Worm (Caenorhabditis elegans) whole organism, L3 larva: Measurements from ENCODE around the gene sft-4.

Experiments used
- R02D3.7 ChIP-seq: fragments of 150-350 bp; optimal IDR thresholded peaks from 2 replicates; lab custom pipeline; 2014; ENCODE audit warnings: missing biosample characterization, missing genetic modification characterization
- ZK546.5 ChIP-seq: sonication (generic microtip); optimal IDR thresholded peaks from 2 replicates; lab custom pipeline; 2017; ENCODE audit warnings: missing biosample characterization, missing genetic modification characterization
- aly-2 ChIP-seq: fragments of 150-350 bp; optimal IDR thresholded peaks from 2 replicates; lab custom pipeline; 2014; ENCODE audit warnings: missing biosample characterization, missing genetic modification characterization
- ama-1 ChIP-seq: fragments of 150-350 bp; optimal IDR thresholded peaks from 2 replicates; lab custom pipeline; 2018
- ceh-16 ChIP-seq: sonication (generic microtip); optimal IDR thresholded peaks from 2 replicates; lab custom pipeline; 2017; ENCODE audit warnings: missing biosample characterization, missing genetic modification characterization
- ceh-28 ChIP-seq: fragments of 150-350 bp; optimal IDR thresholded peaks from 2 replicates; lab custom pipeline; 2014; ENCODE audit warnings: missing biosample characterization, missing genetic modification reagents, missing genetic modification characterization
- ceh-82 ChIP-seq: fragments of 150-350 bp; optimal IDR thresholded peaks from 2 replicates; lab custom pipeline; 2014; ENCODE audit warnings: missing biosample characterization, missing genetic modification characterization
- ceh-9 ChIP-seq: sonication (generic microtip); optimal IDR thresholded peaks from 2 replicates; lab custom pipeline; 2018; ENCODE audit warnings: missing biosample characterization, missing genetic modification characterization
- daf-12 ChIP-seq: fragments of 150-350 bp; optimal IDR thresholded peaks from 2 replicates; lab custom pipeline; 2014; ENCODE audit warnings: missing biosample characterization, missing genetic modification reagents, missing genetic modification characterization
- egl-27 ChIP-seq: sonication (generic microtip); optimal IDR thresholded peaks from 4 replicates; lab custom pipeline; 2017; ENCODE audit warnings: missing biosample characterization, missing genetic modification reagents, missing genetic modification characterization
- egl-5 ChIP-seq: fragments of 150-350 bp; optimal IDR thresholded peaks from 2 replicates; lab custom pipeline; 2017; ENCODE audit warnings: missing biosample characterization, missing genetic modification reagents, missing genetic modification characterization, inconsistent platforms
- elt-1 ChIP-seq: fragments of 150-350 bp; optimal IDR thresholded peaks from 2 replicates; lab custom pipeline; 2014; ENCODE audit warnings: missing biosample characterization, missing genetic modification characterization
- elt-2 ChIP-seq: sonication (generic microtip); optimal IDR thresholded peaks from 2 replicates; lab custom pipeline; 2016; ENCODE audit warnings: missing genetic modification reagents, mild to moderate bottlenecking, missing genetic modification characterization, missing compliant biosample characterization
- elt-3 ChIP-seq, 3 experiments: fragments of 150-350 bp in 1 of 3; sonication (generic microtip) in 2 of 3; optimal IDR thresholded peaks; 2 replicates in 2 of 3; 4 replicates in 1 of 3; lab custom pipeline; 2014 to 2017; ENCODE audit warnings: missing biosample characterization in 3 of 3, missing genetic modification characterization in 3 of 3
- eor-1 ChIP-seq, 2 experiments: fragments of 150-350 bp; optimal IDR thresholded peaks; 2 replicates each; lab custom pipeline; 2014 to 2018; ENCODE audit warnings: missing biosample characterization in 2 of 2, missing genetic modification characterization in 2 of 2
- fkh-10 ChIP-seq: sonication (generic microtip); optimal IDR thresholded peaks from 2 replicates; lab custom pipeline; 2017; ENCODE audit warnings: missing biosample characterization, missing genetic modification reagents, missing genetic modification characterization
- fkh-2 ChIP-seq: fragments of 150-350 bp; optimal IDR thresholded peaks from 2 replicates; lab custom pipeline; 2014; ENCODE audit warnings: missing biosample characterization, missing genetic modification reagents, missing genetic modification characterization
- fos-1 ChIP-seq: fragments of 150-350 bp; optimal IDR thresholded peaks from 2 replicates; lab custom pipeline; 2014; ENCODE audit warnings: missing biosample characterization, missing genetic modification characterization
- hmg-11 ChIP-seq: sonication (generic microtip); optimal IDR thresholded peaks from 2 replicates; lab custom pipeline; 2016; ENCODE audit warnings: missing genetic modification characterization, missing compliant biosample characterization
- jun-1 ChIP-seq: fragments of 150-350 bp; optimal IDR thresholded peaks from 2 replicates; lab custom pipeline; 2014; ENCODE audit warnings: missing biosample characterization, missing genetic modification reagents, missing genetic modification characterization
- lin-15B ChIP-seq: fragments of 150-350 bp; optimal IDR thresholded peaks from 2 replicates; lab custom pipeline; 2014; ENCODE audit warnings: missing biosample characterization, missing genetic modification characterization
- lin-39 ChIP-seq: fragments of 150-350 bp; optimal IDR thresholded peaks from 2 replicates; lab custom pipeline; 2018; ENCODE audit warnings: missing biosample characterization, missing genetic modification reagents, missing genetic modification characterization
- lsy-12 ChIP-seq: sonication (generic microtip); optimal IDR thresholded peaks from 2 replicates; lab custom pipeline; 2016; ENCODE audit warnings: mild to moderate bottlenecking, missing genetic modification characterization, missing compliant biosample characterization
- mdl-1 ChIP-seq: fragments of 150-350 bp; optimal IDR thresholded peaks from 2 replicates; lab custom pipeline; 2014; ENCODE audit warnings: missing biosample characterization, missing genetic modification characterization
- mml-1 ChIP-seq: fragments of 150-350 bp; sonication (generic microtip); optimal IDR thresholded peaks from 3 replicates; lab custom pipeline; 2014; ENCODE audit warnings: missing biosample characterization, missing genetic modification characterization
- nfya-1 ChIP-seq: sonication (generic microtip); optimal IDR thresholded peaks from 2 replicates; lab custom pipeline; 2017; ENCODE audit warnings: missing genetic modification characterization, mild to moderate bottlenecking, missing compliant biosample characterization, antibody characterized with exemption, moderate library complexity; ENCODE audit not compliant: insufficient read depth
- nhr-11 ChIP-seq: fragments of 150-350 bp; optimal IDR thresholded peaks from 2 replicates; lab custom pipeline; 2014; ENCODE audit warnings: missing biosample characterization, missing genetic modification characterization
- nhr-12 ChIP-seq: fragments of 150-350 bp; optimal IDR thresholded peaks from 2 replicates; lab custom pipeline; 2014; ENCODE audit warnings: missing biosample characterization, missing genetic modification characterization
- nhr-23 ChIP-seq: fragments of 150-350 bp; optimal IDR thresholded peaks from 2 replicates; lab custom pipeline; 2014; ENCODE audit warnings: missing biosample characterization, missing genetic modification reagents, missing genetic modification characterization
- nhr-237 ChIP-seq: fragments of 150-350 bp; optimal IDR thresholded peaks from 2 replicates; lab custom pipeline; 2014; ENCODE audit warnings: missing biosample characterization, missing genetic modification characterization
- nhr-25 ChIP-seq: sonication (generic microtip); optimal IDR thresholded peaks from 2 replicates; lab custom pipeline; 2017; ENCODE audit warnings: missing biosample characterization, missing genetic modification characterization
- nhr-28 ChIP-seq: fragments of 150-350 bp; optimal IDR thresholded peaks from 2 replicates; lab custom pipeline; 2014; ENCODE audit warnings: missing biosample characterization, missing genetic modification characterization
- nhr-43 ChIP-seq: sonication (generic microtip); optimal IDR thresholded peaks from 2 replicates; lab custom pipeline; 2016; ENCODE audit warnings: mild to moderate bottlenecking, missing genetic modification characterization, missing compliant biosample characterization; ENCODE audit not compliant: poor library complexity, severe bottlenecking
- nhr-67 ChIP-seq: fragments of 150-350 bp; optimal IDR thresholded peaks from 2 replicates; lab custom pipeline; 2014; ENCODE audit warnings: missing biosample characterization, missing genetic modification characterization
- nhr-76 ChIP-seq: fragments of 150-350 bp; sonication (generic microtip); optimal IDR thresholded peaks from 5 replicates; lab custom pipeline; 2014; ENCODE audit warnings: missing biosample characterization, missing genetic modification characterization
- nhr-77 ChIP-seq: fragments of 150-350 bp; optimal IDR thresholded peaks from 2 replicates; lab custom pipeline; 2014; ENCODE audit warnings: missing biosample characterization, missing genetic modification characterization
- pha-4 ChIP-seq: fragments of 150-350 bp; optimal IDR thresholded peaks from 2 replicates; lab custom pipeline; 2014; ENCODE audit warnings: missing biosample characterization, missing genetic modification reagents, missing genetic modification characterization
- pqm-1 ChIP-seq: fragments of 150-350 bp; optimal IDR thresholded peaks from 2 replicates; lab custom pipeline; 2017; ENCODE audit warnings: missing biosample characterization, missing genetic modification characterization, inconsistent platforms
- sea-2 ChIP-seq: fragments of 150-350 bp; sonication (generic microtip); optimal IDR thresholded peaks from 4 replicates; lab custom pipeline; 2014; ENCODE audit warnings: missing biosample characterization, missing genetic modification reagents, missing genetic modification characterization
- skn-1 ChIP-seq: fragments of 150-350 bp; optimal IDR thresholded peaks from 2 replicates; lab custom pipeline; 2014; ENCODE audit warnings: missing biosample characterization, missing genetic modification characterization
- snpc-4 ChIP-seq: fragments of 150-350 bp; optimal IDR thresholded peaks from 2 replicates; lab custom pipeline; 2014; ENCODE audit warnings: missing biosample characterization, missing genetic modification characterization
- tbx-2 ChIP-seq: sonication (generic microtip); optimal IDR thresholded peaks from 2 replicates; lab custom pipeline; 2016; ENCODE audit warnings: mild to moderate bottlenecking, missing genetic modification characterization, missing compliant biosample characterization
- unc-39 ChIP-seq: sonication (generic microtip); optimal IDR thresholded peaks from 4 replicates; lab custom pipeline; 2017; ENCODE audit warnings: missing biosample characterization, missing genetic modification characterization
- unc-62 ChIP-seq: fragments of 150-350 bp; sonication (generic microtip); optimal IDR thresholded peaks from 4 replicates; lab custom pipeline; 2014; ENCODE audit warnings: missing biosample characterization, missing genetic modification reagents, missing genetic modification characterization
- zag-1 ChIP-seq: fragments of 150-350 bp; optimal IDR thresholded peaks from 2 replicates; lab custom pipeline; 2014; ENCODE audit warnings: missing biosample characterization, missing genetic modification characterization
- ztf-4 ChIP-seq: fragments of 150-350 bp; optimal IDR thresholded peaks from 2 replicates; lab custom pipeline; 2014; ENCODE audit warnings: missing biosample characterization, missing genetic modification characterization

Gene sft-4

DNA sequence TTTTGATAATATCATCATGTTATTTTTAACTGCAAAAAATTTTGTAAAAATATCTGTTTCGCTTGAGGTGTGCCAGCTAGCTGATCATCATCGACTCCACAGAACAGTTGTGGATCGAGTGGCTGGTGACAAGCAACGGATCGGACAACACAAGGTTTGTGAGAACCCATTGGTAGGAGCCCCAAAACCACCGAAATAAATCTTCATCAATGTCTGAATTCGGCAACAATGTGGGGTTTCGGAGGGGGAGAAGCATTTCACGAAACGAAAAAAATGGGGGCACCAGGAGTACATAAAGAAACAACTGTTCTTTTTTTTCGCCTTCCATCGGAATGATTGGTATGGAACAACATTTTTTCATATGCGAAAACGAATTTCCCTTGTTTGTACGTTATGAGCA is 34.8 kb upstream of the sft-4 start:
- peak; percentile 34 for TF ChIP-seq lin-39 (tag; lab: Kevin White, UChicago)
- TF ChIP-seq nhr-28 (tag; lab: Kevin White, UChicago), result no peak
- peak; percentile 20 for TF ChIP-seq nfya-1

DNA sequence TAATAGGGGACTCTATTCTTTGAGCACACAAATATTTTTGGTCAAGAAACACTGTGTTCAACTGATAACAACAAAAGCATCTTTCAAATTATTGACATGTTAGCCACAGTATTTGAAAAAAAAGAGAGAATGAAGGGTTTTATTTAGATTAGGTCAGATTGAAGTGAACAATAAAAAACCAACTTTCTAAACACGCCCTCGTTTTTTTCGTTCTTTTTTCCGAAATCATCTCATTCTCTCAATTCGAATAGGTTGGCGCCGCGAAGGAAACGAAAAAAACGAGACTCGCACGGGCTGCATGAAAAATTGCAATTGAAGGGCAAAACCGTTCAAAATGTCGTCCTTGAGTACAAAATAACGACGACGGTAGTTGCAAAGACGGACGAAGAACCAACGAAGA is 33.8 kb upstream of the sft-4 start:
- TF ChIP-seq nhr-67 (tag; lab: Kevin White, UChicago) (no peak), tbx-2 (no peak), nhr-25 (tag; lab: Kevin White, UChicago) (peak; percentile 35), egl-5 (tag; lab: Kevin White, UChicago) (no peak), pqm-1 (tag; lab: Kevin White, UChicago) (peak; percentile 48), ama-1 (no peak), ztf-4 (tag; lab: Kevin White, UChicago) (no peak), elt-2 (peak; percentile 33)

DNA sequence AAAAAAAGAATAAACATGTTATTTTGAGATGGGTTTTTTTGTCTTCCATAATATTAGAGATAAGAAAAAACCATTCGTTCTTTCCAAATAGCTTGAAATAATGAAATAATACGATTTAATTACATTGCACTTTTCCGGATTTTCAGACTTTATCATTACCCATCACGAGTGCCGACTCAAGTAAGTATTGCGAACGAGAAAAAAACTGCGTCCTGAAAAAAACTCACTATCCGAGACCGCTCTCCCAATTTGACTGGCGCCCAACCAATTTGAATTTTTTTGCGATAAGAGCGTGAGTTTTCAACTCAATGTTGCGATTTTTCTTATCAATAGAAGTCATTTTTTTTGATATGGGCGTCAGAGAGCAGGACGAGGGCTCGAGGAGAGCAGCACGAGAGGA is 32.5 kb upstream of the sft-4 start:
- TF ChIP-seq pqm-1 (tag; lab: Kevin White, UChicago) (peak; percentile 76), skn-1 (tag; lab: Kevin White, UChicago) (no peak), R02D3.7 (no peak), elt-2 (peak; percentile 98), jun-1 (tag; lab: Kevin White, UChicago) (peak; percentile 24)

DNA sequence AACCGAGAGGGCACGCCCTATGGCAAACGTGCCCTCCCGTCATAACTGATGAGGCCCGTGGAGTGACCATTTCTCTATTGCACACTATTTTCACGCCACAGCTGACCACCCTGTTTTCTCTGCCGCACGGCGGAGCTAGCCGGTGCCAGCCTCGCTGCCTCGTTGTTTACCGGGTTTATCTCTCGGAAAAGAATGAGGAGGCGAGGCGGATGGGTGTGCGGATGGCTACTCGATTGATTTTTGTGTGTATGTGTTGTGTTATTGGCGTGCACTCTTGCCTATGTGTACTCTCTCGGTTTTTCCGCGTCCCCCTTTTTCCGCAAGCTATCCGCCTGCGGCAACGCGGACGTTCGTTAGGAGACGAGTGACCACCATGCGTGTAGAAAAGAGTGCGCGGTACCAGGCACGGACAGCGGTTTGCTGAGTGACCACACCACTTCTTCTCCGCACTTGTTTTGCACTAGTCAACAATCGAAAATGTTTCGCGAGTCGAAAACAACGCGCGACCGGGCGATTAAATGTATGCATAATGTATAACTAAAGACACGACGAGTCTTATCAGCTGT is 31.6 kb upstream of the sft-4 start:
- TF ChIP-seq snpc-4, result no peak
- no peak for TF ChIP-seq elt-1 (tag; lab: Kevin White, UChicago)
- no peak for TF ChIP-seq elt-3 (tag; optimal IDR thresholded peaks at IDR 0.05; lab: Kevin White, UChicago)
- peak; percentile 83 for TF ChIP-seq hmg-11 (tag; lab: Kevin White, UChicago)
- TF ChIP-seq lin-39 (tag; lab: Kevin White, UChicago), result peak; percentile 80
- no peak for TF ChIP-seq nhr-28 (tag; lab: Kevin White, UChicago)
- TF ChIP-seq jun-1 (tag; lab: Kevin White, UChicago), result peak; percentile 5
- TF ChIP-seq ceh-28 (tag; lab: Kevin White, UChicago), result peak; percentile 73
- no peak for TF ChIP-seq nhr-12 (tag; lab: Kevin White, UChicago)
- TF ChIP-seq lin-15B (tag; lab: Kevin White, UChicago), result no peak
- TF ChIP-seq nfya-1, result peak; percentile 87
- no peak for TF ChIP-seq ZK546.5 (tag; lab: Kevin White, UChicago)
- peak; percentile 69 for TF ChIP-seq unc-62
- no peak for TF ChIP-seq skn-1 (tag; lab: Kevin White, UChicago)
- peak; percentile 99 for TF ChIP-seq sea-2
- no peak for TF ChIP-seq daf-12 (tag; lab: Kevin White, UChicago)
- no peak for TF ChIP-seq aly-2 (tag; lab: Kevin White, UChicago)
- TF ChIP-seq nhr-76 (tag; lab: Kevin White, UChicago), result no peak
- peak; percentile 48 for TF ChIP-seq nhr-23
- no peak for TF ChIP-seq nhr-67 (tag; lab: Kevin White, UChicago)
- no peak for TF ChIP-seq ztf-4 (tag; lab: Kevin White, UChicago)
- TF ChIP-seq lsy-12 (tag; lab: Kevin White, UChicago), result no peak
- TF ChIP-seq mdl-1 (tag; lab: Kevin White, UChicago), result peak; percentile 45
- peak; percentile 19 for TF ChIP-seq elt-2
- no peak for TF ChIP-seq zag-1 (tag; lab: Kevin White, UChicago)
- TF ChIP-seq eor-1 (tag; optimal IDR thresholded peaks at IDR 0.05; lab: Kevin White, UChicago), result no peak
- no peak for TF ChIP-seq nhr-77
- peak; percentile 24 for TF ChIP-seq pqm-1 (tag; lab: Kevin White, UChicago)
- TF ChIP-seq ceh-82, result no peak
- peak; percentile 75 for TF ChIP-seq pha-4 (tag; lab: Kevin White, UChicago)
- TF ChIP-seq R02D3.7, result peak; percentile 3
- TF ChIP-seq fkh-2, result peak; percentile 72
- peak; percentile 54 for TF ChIP-seq fkh-10 (GFP tag; lab: Kevin White, UChicago)
- no peak for TF ChIP-seq nhr-237 (tag; lab: Kevin White, UChicago)
- TF ChIP-seq egl-27 (tag; lab: Kevin White, UChicago), result no peak
- TF ChIP-seq egl-5 (tag; lab: Kevin White, UChicago), result peak; percentile 94
- peak; percentile 79 for TF ChIP-seq tbx-2
- TF ChIP-seq unc-39, result no peak
- TF ChIP-seq nhr-11, result peak; percentile 54
- no peak for TF ChIP-seq ceh-9 (tag; lab: Kevin White, UChicago)
- no peak for TF ChIP-seq ceh-16 (tag; lab: Kevin White, UChicago)
- peak; percentile 70 for TF ChIP-seq fos-1
- no peak for TF ChIP-seq ama-1
- TF ChIP-seq nhr-43 (tag; lab: Kevin White, UChicago), result peak; percentile 89
- no peak for TF ChIP-seq mml-1 (tag; lab: Kevin White, UChicago)
